Fruit fly (Drosophila melanogaster) whole organism, embryonic: ENCODE measurements around the gene MICU3.

Experiments
- Abd-B ChIP-seq: fragments of 200-800 bp; sonication (Bioruptor generic); optimal IDR thresholded peaks from 2 replicates; lab custom pipeline; 2018; ENCODE audit warnings: missing biosample characterization, mild to moderate bottlenecking, missing genetic modification characterization, moderate library complexity
- Ada2b ChIP-seq: fragments of 200-800 bp; sonication (Bioruptor generic); IDR thresholded peaks from 2 replicates; pipeline ENCODE4 v1.3.6; 2022; ENCODE audit warnings: missing biosample characterization, missing genetic modification characterization
- Atf6 ChIP-seq: fragments of 200-800 bp; sonication (Bioruptor generic); IDR thresholded peaks from 2 replicates; pipeline ENCODE4 v1.3.6; 2022; ENCODE audit warnings: missing biosample characterization, missing genetic modification characterization
- Bgb ChIP-seq: fragments of 200-800 bp; sonication (Bioruptor generic); IDR thresholded peaks from 2 replicates; pipeline ENCODE4 v1.3.6; 2022; ENCODE audit warnings: missing biosample characterization, missing genetic modification characterization; ENCODE audit not compliant: partially characterized antibody
- Blimp-1 ChIP-seq: fragments of 200-800 bp; sonication (Bioruptor generic); optimal IDR thresholded peaks from 3 replicates; lab custom pipeline; 2018; ENCODE audit warnings: missing biosample characterization, missing genetic modification characterization, mild to moderate bottlenecking, moderate library complexity, missing genetic modification reagents
- CG10209 ChIP-seq: fragments of 200-800 bp; sonication (Bioruptor generic); optimal IDR thresholded peaks from 3 replicates; lab custom pipeline; 2017; ENCODE audit warnings: missing biosample characterization, mild to moderate bottlenecking, missing genetic modification characterization, missing genetic modification reagents
- CG10979 ChIP-seq: fragments of 200-800 bp; sonication (Bioruptor generic); optimal IDR thresholded peaks from 2 replicates; lab custom pipeline; 2018; ENCODE audit warnings: missing biosample characterization, mild to moderate bottlenecking, missing genetic modification characterization, moderate library complexity
- CG11247 ChIP-seq: fragments of 200-800 bp; sonication (Bioruptor generic); IDR thresholded peaks from 2 replicates; pipeline ENCODE4 v1.3.6; 2022; ENCODE audit warnings: missing biosample characterization, missing genetic modification characterization
- CG11696 ChIP-seq: fragments of 200-800 bp; sonication (Bioruptor generic); IDR thresholded peaks from 2 replicates; pipeline ENCODE4 v1.3.6; 2022; ENCODE audit warnings: missing biosample characterization, missing genetic modification characterization
- CG12391 ChIP-seq: fragments of 200-800 bp; sonication (Bioruptor generic); optimal IDR thresholded peaks from 3 replicates; lab custom pipeline; 2018; ENCODE audit warnings: missing biosample characterization, mild to moderate bottlenecking, missing genetic modification characterization, moderate library complexity
- CG13775 ChIP-seq: fragments of 200-800 bp; sonication (Bioruptor generic); optimal IDR thresholded peaks from 3 replicates; lab custom pipeline; 2017; ENCODE audit warnings: missing biosample characterization, mild to moderate bottlenecking, missing genetic modification characterization
- CG14014 ChIP-seq: fragments of 200-800 bp; sonication (Bioruptor generic); IDR thresholded peaks from 2 replicates; pipeline ENCODE4 v1.3.6; 2022; ENCODE audit warnings: missing biosample characterization, missing genetic modification characterization
- CG14050 ChIP-seq: fragments of 200-800 bp; sonication (Bioruptor generic); IDR thresholded peaks from 3 replicates; pipeline ENCODE4 v1.3.6; 2022; ENCODE audit warnings: missing biosample characterization, missing genetic modification characterization
- CG14710 ChIP-seq: fragments of 200-800 bp; sonication (Bioruptor generic); optimal IDR thresholded peaks from 3 replicates; lab custom pipeline; 2019; ENCODE audit warnings: missing biosample characterization, mild to moderate bottlenecking, missing genetic modification characterization, moderate library complexity
- CG16813 ChIP-seq: fragments of 200-800 bp; sonication (Bioruptor generic); IDR thresholded peaks from 3 replicates; pipeline ENCODE4 v1.3.6; 2022; ENCODE audit warnings: missing biosample characterization, missing genetic modification characterization; ENCODE audit not compliant: partially characterized antibody
- CG16815 ChIP-seq: fragments of 200-800 bp; sonication (Bioruptor generic); optimal IDR thresholded peaks from 3 replicates; lab custom pipeline; 2017; ENCODE audit warnings: missing biosample characterization, mild to moderate bottlenecking, missing genetic modification characterization
- CG17829 ChIP-seq: fragments of 200-800 bp; optimal IDR thresholded peaks from 2 replicates; lab custom pipeline; 2019; ENCODE audit warnings: missing biosample characterization, mild to moderate bottlenecking, missing genetic modification characterization, moderate library complexity
- CG2116 ChIP-seq: fragments of 200-800 bp; sonication (Bioruptor generic); optimal IDR thresholded peaks from 3 replicates; lab custom pipeline; 2018; ENCODE audit warnings: missing biosample characterization, mild to moderate bottlenecking, missing genetic modification characterization
- CG3847 ChIP-seq: fragments of 200-800 bp; sonication (Bioruptor generic); IDR thresholded peaks from 2 replicates; pipeline ENCODE4 v1.3.6; 2022; ENCODE audit warnings: missing biosample characterization, missing genetic modification characterization
- CG6272 ChIP-seq: fragments of 200-800 bp; sonication (Bioruptor generic); IDR thresholded peaks from 2 replicates; pipeline ENCODE4 v1.3.6; 2022; ENCODE audit warnings: missing biosample characterization, missing genetic modification characterization
- CG8359 ChIP-seq: fragments of 200-800 bp; sonication (Bioruptor generic); optimal IDR thresholded peaks from 2 replicates; lab custom pipeline; 2017; ENCODE audit warnings: missing biosample characterization, mild to moderate bottlenecking, missing genetic modification characterization, borderline replicate concordance
- CTCF ChIP-seq: fragments of 200-800 bp; sonication (Bioruptor generic); optimal IDR thresholded peaks from 2 replicates; lab custom pipeline; 2017; ENCODE audit warnings: missing biosample characterization, mild to moderate bottlenecking, missing genetic modification characterization, moderate library complexity
- D ChIP-seq, 2 experiments: fragments of 200-800 bp in 1 of 2; fragments of >200 bp in 1 of 2; sonication (Bioruptor generic) in 1 of 2; optimal IDR thresholded peaks; 2 replicates in 1 of 2; 3 replicates in 1 of 2; lab custom pipeline; 2017; ENCODE audit warnings: mild to moderate bottlenecking in 1 of 2, missing biosample characterization in 1 of 2, missing genetic modification characterization in 1 of 2, missing genetic modification reagents in 1 of 2
- Fer3 ChIP-seq: fragments of 200-800 bp; sonication (Bioruptor generic); optimal IDR thresholded peaks from 2 replicates; lab custom pipeline; 2018; ENCODE audit warnings: missing biosample characterization, mild to moderate bottlenecking, missing genetic modification characterization, moderate library complexity
- Hr51 ChIP-seq, 2 experiments: fragments of 200-800 bp; sonication (Bioruptor generic); optimal IDR thresholded peaks; 2 replicates in 1 of 2; 3 replicates in 1 of 2; lab custom pipeline; 2016 to 2018; ENCODE audit warnings: missing biosample characterization in 2 of 2, missing genetic modification characterization in 2 of 2, mild to moderate bottlenecking in 1 of 2, moderate library complexity in 1 of 2
- Jarid2 ChIP-seq: fragments of 200-800 bp; sonication (Bioruptor generic); optimal IDR thresholded peaks from 3 replicates; lab custom pipeline; 2017; ENCODE audit warnings: mild to moderate bottlenecking, missing biosample characterization, missing genetic modification reagents, missing genetic modification characterization
- Kr ChIP-seq: fragments of 200-800 bp; sonication (Bioruptor generic); optimal IDR thresholded peaks from 2 replicates; lab custom pipeline; 2017; ENCODE audit warnings: missing biosample characterization, mild to moderate bottlenecking, missing genetic modification characterization
- NFAT ChIP-seq: fragments of 200-800 bp; sonication (Bioruptor generic); IDR thresholded peaks from 2 replicates; pipeline ENCODE4 v1.3.6; 2022; ENCODE audit warnings: missing biosample characterization, missing genetic modification characterization
- Nf-YC ChIP-seq: fragments of 200-800 bp; optimal IDR thresholded peaks from 3 replicates; lab custom pipeline; 2019; ENCODE audit warnings: missing biosample characterization, mild to moderate bottlenecking, missing genetic modification characterization, moderate library complexity
- Pdp1 ChIP-seq, 2 experiments: fragments of 200-800 bp; sonication (Bioruptor generic); optimal IDR thresholded peaks; 3 replicates each; lab custom pipeline; 2016; ENCODE audit warnings: missing biosample characterization in 2 of 2, missing genetic modification characterization in 2 of 2, mild to moderate bottlenecking in 1 of 2, moderate library complexity in 1 of 2
- Rfx ChIP-seq: fragments of 200-800 bp; sonication (Bioruptor generic); IDR thresholded peaks from 2 replicates; pipeline ENCODE4 v1.3.6; 2022; ENCODE audit warnings: missing biosample characterization, missing genetic modification characterization
- Spps ChIP-seq: fragments of 200-800 bp; sonication (Bioruptor generic); optimal IDR thresholded peaks from 2 replicates; lab custom pipeline; 2018; ENCODE audit warnings: missing biosample characterization, mild to moderate bottlenecking, missing genetic modification characterization
- ac ChIP-seq: fragments of 200-800 bp; sonication (Bioruptor generic); optimal IDR thresholded peaks from 3 replicates; lab custom pipeline; 2017; ENCODE audit warnings: missing biosample characterization, mild to moderate bottlenecking, missing genetic modification characterization
- cas ChIP-seq: fragments of 200-800 bp; sonication (Bioruptor generic); IDR thresholded peaks from 2 replicates; pipeline ENCODE4 v1.3.6; 2022; ENCODE audit warnings: missing biosample characterization, missing genetic modification characterization
- ci ChIP-seq: fragments of 200-800 bp; sonication (Bioruptor generic); IDR thresholded peaks from 3 replicates; pipeline ENCODE4 v1.3.6; 2022; ENCODE audit warnings: missing biosample characterization, missing genetic modification characterization
- danr ChIP-seq: fragments of 200-800 bp; sonication (Bioruptor generic); IDR thresholded peaks from 2 replicates; pipeline ENCODE4 v1.3.6; 2022; ENCODE audit warnings: missing biosample characterization, missing genetic modification characterization
- fd64A ChIP-seq: fragments of 200-800 bp; sonication (Bioruptor generic); optimal IDR thresholded peaks from 3 replicates; lab custom pipeline; 2018; ENCODE audit warnings: missing biosample characterization, mild to moderate bottlenecking, missing genetic modification characterization
- fd96Cb ChIP-seq: fragments of 200-800 bp; sonication (Bioruptor generic); optimal IDR thresholded peaks from 2 replicates; lab custom pipeline; 2018; ENCODE audit warnings: missing biosample characterization, mild to moderate bottlenecking, missing genetic modification characterization, moderate library complexity
- hbn ChIP-seq: fragments of 200-800 bp; sonication (Bioruptor generic); IDR thresholded peaks from 2 replicates; pipeline ENCODE4 v1.3.6; 2022; ENCODE audit warnings: missing biosample characterization, missing genetic modification characterization; ENCODE audit not compliant: partially characterized antibody
- insv ChIP-seq, 2 experiments: fragments of 200-800 bp; sonication (Bioruptor generic); optimal IDR thresholded peaks; 3 replicates each; lab custom pipeline; 2016 to 2018; ENCODE audit warnings: missing biosample characterization in 2 of 2, missing genetic modification characterization in 2 of 2
- kah ChIP-seq: fragments of 200-800 bp; sonication (Bioruptor generic); optimal IDR thresholded peaks from 2 replicates; lab custom pipeline; 2018; ENCODE audit warnings: missing biosample characterization, mild to moderate bottlenecking, missing genetic modification characterization
- lmd ChIP-seq: fragments of 200-800 bp; sonication (Bioruptor generic); IDR thresholded peaks from 2 replicates; pipeline ENCODE4 v1.3.6; 2022; ENCODE audit warnings: missing biosample characterization, missing genetic modification characterization
- pfk ChIP-seq: fragments of 200-800 bp; sonication (Bioruptor generic); optimal IDR thresholded peaks from 2 replicates; lab custom pipeline; 2018; ENCODE audit warnings: missing biosample characterization, mild to moderate bottlenecking, missing genetic modification characterization, moderate library complexity
- row ChIP-seq: fragments of 200-800 bp; sonication (Bioruptor generic); IDR thresholded peaks from 3 replicates; pipeline ENCODE4 v1.3.6; 2022; ENCODE audit warnings: missing biosample characterization, missing genetic modification characterization
- run ChIP-seq: fragments of 200-800 bp; sonication (Bioruptor generic); optimal IDR thresholded peaks from 3 replicates; lab custom pipeline; 2018; ENCODE audit warnings: missing biosample characterization, mild to moderate bottlenecking, missing genetic modification characterization
- scrt ChIP-seq: fragments of 200-800 bp; sonication (Bioruptor generic); optimal IDR thresholded peaks from 2 replicates; lab custom pipeline; 2018; ENCODE audit warnings: missing biosample characterization, mild to moderate bottlenecking, missing genetic modification characterization, moderate library complexity
- sob ChIP-seq: fragments of 200-800 bp; sonication (Bioruptor generic); IDR thresholded peaks from 2 replicates; pipeline ENCODE4 v1.3.6; 2022; ENCODE audit warnings: missing biosample characterization, missing genetic modification characterization
- tin ChIP-seq: fragments of 200-800 bp; sonication (Bioruptor generic); optimal IDR thresholded peaks from 3 replicates; lab custom pipeline; 2016; ENCODE audit warnings: missing biosample characterization, missing genetic modification characterization

The MICU3 gene

DNA sequence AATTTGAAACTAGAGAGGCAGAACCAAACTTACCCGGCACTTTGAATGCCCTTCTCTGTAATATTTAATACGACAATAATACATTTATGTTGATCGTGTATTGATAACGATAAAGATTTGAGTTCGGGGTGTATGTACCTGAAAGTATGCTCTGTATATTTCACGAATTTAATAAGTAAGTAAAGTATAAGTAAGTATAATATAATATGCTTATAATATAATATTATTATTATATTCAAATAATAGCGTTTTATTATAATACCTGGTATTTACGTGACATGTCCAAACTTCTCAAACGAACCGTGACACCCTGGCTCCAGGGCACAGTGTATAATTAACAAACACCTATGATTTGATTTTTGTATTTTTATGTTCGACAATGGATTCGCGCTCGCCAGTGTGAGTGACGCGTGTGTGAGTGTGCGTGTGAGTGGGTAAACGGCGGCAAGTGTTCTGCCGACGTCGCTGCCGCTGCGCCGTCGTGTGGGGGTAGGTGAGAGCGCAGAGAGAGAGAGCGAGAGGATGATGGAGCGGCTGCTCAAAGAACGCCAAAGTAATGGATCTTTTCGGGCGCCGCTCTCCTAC is 42.6 kb downstream of the MICU3 start (continued):
- TF ChIP-seq Kr (no peak), D (optimal IDR thresholded peaks at IDR 0.05; lab: Kevin White, UChicago) (no peak), D (GFP tag; optimal IDR thresholded peaks at IDR 0.05; lab: Kevin White, UChicago) (peak; percentile 67), danr (GFP tag; lab: Robert Waterston, UW) (no peak), CG16813 (GFP tag; lab: Robert Waterston, UW) (no peak), run (tag; lab: Kevin White, UChicago) (peak; percentile 42), CG6272 (GFP tag; lab: Robert Waterston, UW) (0 out of 2 replicates have a peak, but pooled peaks have one; percentile 6), Ada2b (peak; percentile 55; the same call in 1 of the 2 replicates), CG2116 (GFP tag; lab: Kevin White, UChicago) (peak; percentile 15), Atf6 (GFP tag; lab: Robert Waterston, UW) (peak; percentile 64; the same call in 1 of the 2 replicates), kah (GFP tag; lab: Kevin White, UChicago) (peak; percentile 44), CG8359 (GFP tag; lab: Kevin White, UChicago) (peak; percentile 39), sob (GFP tag; lab: Robert Waterston, UW) (peak; percentile 58; the same call in 1 of the 2 replicates), CG12391 (peak; percentile 73), tin (peak; percentile 39), CG10979 (peak; percentile 75), fd96Cb (peak; percentile 78), CG14014 (GFP tag; lab: Robert Waterston, UW) (peak; percentile 60), fd64A (GFP tag; lab: Kevin White, UChicago) (peak; percentile 16), Rfx (GFP tag; lab: Robert Waterston, UW) (peak; percentile 74), ac (GFP tag; lab: Kevin White, UChicago) (no peak), CG16815 (GFP tag; lab: Kevin White, UChicago) (peak; percentile 47), cas (no peak), scrt (GFP tag; lab: Kevin White, UChicago) (peak; percentile 80), insv (GFP tag; optimal IDR thresholded peaks at IDR 0.05; lab: Kevin White, UChicago) (no peak), Bgb (GFP tag; lab: Robert Waterston, UW) (no peak), hbn (GFP tag; lab: Robert Waterston, UW) (peak; percentile 21; the same call in 1 of the 2 replicates), Spps (tag; lab: Kevin White, UChicago) (peak; percentile 27), row (GFP tag; lab: Robert Waterston, UW) (peak; percentile 79), Blimp-1 (GFP tag; lab: Kevin White, UChicago) (peak; percentile 76), CG17829 (tag; lab: Kevin White, UChicago) (peak; percentile 59), Fer3 (tag; lab: Kevin White, UChicago) (peak; percentile 86), CG11247 (GFP tag; lab: Robert Waterston, UW) (peak; percentile 12; the same call in 1 of the 2 replicates), Pdp1 (GFP tag; optimal IDR thresholded peaks at IDR 0.05; lab: Kevin White, UChicago) (peak in 1 of 2 experiments; percentile 34), Nf-YC (tag; lab: Kevin White, UChicago) (peak; percentile 55), Hr51 (GFP tag; optimal IDR thresholded peaks at IDR 0.05; lab: Kevin White, UChicago) (peak in 1 of 2 experiments; percentile 88), NFAT (GFP tag; lab: Robert Waterston, UW) (no peak), Abd-B (GFP tag; lab: Kevin White, UChicago) (peak; percentile 66), Jarid2 (GFP tag; lab: Kevin White, UChicago) (peak; percentile 58), CTCF (GFP tag; lab: Kevin White, UChicago) (peak; percentile 47), pfk (GFP tag; lab: Kevin White, UChicago) (no peak), CG14050 (peak; percentile 20; the same call in 1 of the 3 replicates), CG3847 (peak; percentile 57), lmd (GFP tag; lab: Robert Waterston, UW) (peak; percentile 73; the same call in 1 of the 2 replicates), CG14710 (tag; lab: Kevin White, UChicago) (peak; percentile 56), CG13775 (GFP tag; lab: Kevin White, UChicago) (peak; percentile 43), ci (GFP tag; lab: Robert Waterston, UW) (0 out of 3 replicates have a peak, but pooled peaks have one; percentile 20), CG10209 (GFP tag; lab: Kevin White, UChicago) (peak; percentile 80), CG11696 (no peak)
